Fruit fly (Drosophila melanogaster) whole organism, embryonic: ENCODE results near the gene CG11898.

Experiments used
- CG13123 ChIP-seq: fragments of 200-800 bp; sonication (Bioruptor generic); optimal IDR thresholded peaks from 2 replicates; lab custom pipeline; 2016; ENCODE audit warnings: missing biosample characterization, missing genetic modification characterization
- CG13894 ChIP-seq: fragments of 200-800 bp; sonication (Bioruptor generic); optimal IDR thresholded peaks from 3 replicates; lab custom pipeline; 2018; ENCODE audit warnings: missing biosample characterization, mild to moderate bottlenecking, missing genetic modification characterization, moderate library complexity
- CG15514 ChIP-seq: fragments of 200-800 bp; sonication (Bioruptor generic); optimal IDR thresholded peaks from 3 replicates; lab custom pipeline; 2017; ENCODE audit warnings: missing biosample characterization, missing genetic modification characterization, mild to moderate bottlenecking, moderate library complexity, missing genetic modification reagents
- CG16779 ChIP-seq: fragments of 200-800 bp; sonication (Bioruptor generic); IDR thresholded peaks from 2 replicates; pipeline ENCODE4 v1.3.6; 2022; ENCODE audit warnings: missing biosample characterization, missing genetic modification characterization
- CG17359 ChIP-seq: fragments of 200-800 bp; sonication (Bioruptor generic); optimal IDR thresholded peaks from 3 replicates; lab custom pipeline; 2018; ENCODE audit warnings: missing biosample characterization, mild to moderate bottlenecking, missing genetic modification characterization, moderate library complexity
- CG17612 ChIP-seq: fragments of 200-800 bp; sonication (Bioruptor generic); IDR thresholded peaks from 2 replicates; pipeline ENCODE4 v1.3.6; 2022; ENCODE audit warnings: missing biosample characterization, missing genetic modification characterization
- CG17912 ChIP-seq: fragments of 200-800 bp; sonication (Bioruptor generic); optimal IDR thresholded peaks from 2 replicates; lab custom pipeline; 2018; ENCODE audit warnings: missing biosample characterization, mild to moderate bottlenecking, missing genetic modification characterization
- CG18262 ChIP-seq: fragments of 200-800 bp; optimal IDR thresholded peaks from 3 replicates; lab custom pipeline; 2019; ENCODE audit warnings: missing biosample characterization, mild to moderate bottlenecking, missing genetic modification characterization, moderate library complexity
- CG18619 ChIP-seq: fragments of 200-800 bp; sonication (Bioruptor generic); optimal IDR thresholded peaks from 3 replicates; lab custom pipeline; 2017; ENCODE audit warnings: missing biosample characterization, mild to moderate bottlenecking, missing genetic modification characterization
- CG3847 ChIP-seq: fragments of 200-800 bp; sonication (Bioruptor generic); IDR thresholded peaks from 2 replicates; pipeline ENCODE4 v1.3.6; 2022; ENCODE audit warnings: missing biosample characterization, missing genetic modification characterization
- CG43689 ChIP-seq: fragments of 200-800 bp; sonication (Bioruptor generic); IDR thresholded peaks from 2 replicates; pipeline ENCODE4 v1.3.6; 2022; ENCODE audit warnings: missing biosample characterization, missing genetic modification characterization
- CG4730 ChIP-seq: fragments of 200-800 bp; sonication (Bioruptor generic); IDR thresholded peaks from 2 replicates; pipeline ENCODE4 v1.3.6; 2022; ENCODE audit warnings: missing biosample characterization, missing genetic modification characterization
- CG4820 ChIP-seq: fragments of 200-800 bp; sonication (Bioruptor generic); optimal IDR thresholded peaks from 3 replicates; lab custom pipeline; 2016; ENCODE audit warnings: missing biosample characterization, missing genetic modification characterization
- CG6765 ChIP-seq: fragments of 200-800 bp; sonication (Bioruptor generic); optimal IDR thresholded peaks from 3 replicates; lab custom pipeline; 2017; ENCODE audit warnings: missing biosample characterization, mild to moderate bottlenecking, missing genetic modification characterization
- CG7271 ChIP-seq: fragments of 200-800 bp; sonication (Bioruptor generic); optimal IDR thresholded peaks from 2 replicates; lab custom pipeline; 2018; ENCODE audit warnings: missing biosample characterization, mild to moderate bottlenecking, missing genetic modification characterization, moderate library complexity
- CG8290 ChIP-seq, 3 experiments: fragments of 200-800 bp; sonication (Bioruptor generic); optimal IDR thresholded peaks; 2 replicates each; lab custom pipeline; 2016 to 2019; ENCODE audit warnings: missing biosample characterization in 3 of 3, missing genetic modification characterization in 3 of 3, mild to moderate bottlenecking in 2 of 3, moderate library complexity in 1 of 3
- CG8388 ChIP-seq: fragments of 200-800 bp; sonication (Bioruptor generic); optimal IDR thresholded peaks from 2 replicates; lab custom pipeline; 2019; ENCODE audit warnings: missing biosample characterization, mild to moderate bottlenecking, missing genetic modification characterization, moderate library complexity
- CTCF ChIP-seq: fragments of 200-800 bp; sonication (Bioruptor generic); optimal IDR thresholded peaks from 2 replicates; lab custom pipeline; 2017; ENCODE audit warnings: missing biosample characterization, mild to moderate bottlenecking, missing genetic modification characterization, moderate library complexity
- Chrac-16 ChIP-seq: fragments of 200-800 bp; sonication (Bioruptor generic); optimal IDR thresholded peaks from 3 replicates; lab custom pipeline; 2016; ENCODE audit warnings: missing biosample characterization, missing genetic modification characterization
- Deaf1 ChIP-seq: fragments of 200-800 bp; optimal IDR thresholded peaks from 3 replicates; lab custom pipeline; 2019; ENCODE audit warnings: missing biosample characterization, mild to moderate bottlenecking, missing genetic modification characterization, moderate library complexity
- Doc2 ChIP-seq: fragments of 200-800 bp; sonication (Bioruptor generic); IDR thresholded peaks from 2 replicates; pipeline ENCODE4 v1.3.6; 2022; ENCODE audit warnings: missing biosample characterization, missing genetic modification characterization
- Fer1 ChIP-seq: fragments of 200-800 bp; sonication (Bioruptor generic); optimal IDR thresholded peaks from 2 replicates; lab custom pipeline; 2017; ENCODE audit warnings: missing biosample characterization, mild to moderate bottlenecking, missing genetic modification characterization
- Fer2 ChIP-seq: fragments of 200-800 bp; sonication (Bioruptor generic); optimal IDR thresholded peaks from 2 replicates; lab custom pipeline; 2018; ENCODE audit warnings: missing biosample characterization, mild to moderate bottlenecking, missing genetic modification characterization, moderate library complexity
- Hmr ChIP-seq: fragments of 200-800 bp; sonication (Bioruptor generic); optimal IDR thresholded peaks from 3 replicates; lab custom pipeline; 2017; ENCODE audit warnings: mild to moderate bottlenecking, missing biosample characterization, missing genetic modification reagents, missing genetic modification characterization
- NK7.1 ChIP-seq: fragments of 200-800 bp; sonication (Bioruptor generic); optimal IDR thresholded peaks from 3 replicates; lab custom pipeline; 2016; ENCODE audit warnings: missing biosample characterization, missing genetic modification characterization
- Neu2 ChIP-seq: fragments of 200-800 bp; sonication (Bioruptor generic); optimal IDR thresholded peaks from 3 replicates; lab custom pipeline; 2016; ENCODE audit warnings: missing biosample characterization, missing genetic modification characterization, borderline replicate concordance
- Oaz ChIP-seq: fragments of 200-800 bp; sonication (Bioruptor generic); IDR thresholded peaks from 2 replicates; pipeline ENCODE4 v1.3.6; 2022; ENCODE audit warnings: missing biosample characterization, missing genetic modification characterization
- Oli ChIP-seq: fragments of 200-800 bp; sonication (Bioruptor generic); optimal IDR thresholded peaks from 2 replicates; lab custom pipeline; 2018; ENCODE audit warnings: missing biosample characterization, mild to moderate bottlenecking, missing genetic modification characterization, moderate library complexity
- TFAM ChIP-seq: fragments of 200-800 bp; sonication (Bioruptor generic); optimal IDR thresholded peaks from 2 replicates; lab custom pipeline; 2017; ENCODE audit warnings: missing biosample characterization, missing genetic modification characterization, inconsistent platforms
- YL-1 ChIP-seq: fragments of 200-800 bp; sonication (Bioruptor generic); optimal IDR thresholded peaks from 3 replicates; lab custom pipeline; 2017; ENCODE audit warnings: missing biosample characterization, mild to moderate bottlenecking, missing genetic modification characterization
- abd-A ChIP-seq: fragments of 200-800 bp; sonication (Bioruptor generic); optimal IDR thresholded peaks from 3 replicates; lab custom pipeline; 2019; ENCODE audit warnings: missing biosample characterization, mild to moderate bottlenecking, missing genetic modification characterization, moderate library complexity
- ato ChIP-seq: fragments of 200-800 bp; sonication (Bioruptor generic); IDR thresholded peaks from 2 replicates; pipeline ENCODE4 v1.3.6; 2022; ENCODE audit warnings: missing biosample characterization, missing genetic modification characterization; ENCODE audit not compliant: partially characterized antibody
- az2 ChIP-seq: fragments of 200-800 bp; sonication (Bioruptor generic); optimal IDR thresholded peaks from 3 replicates; lab custom pipeline; 2016; ENCODE audit warnings: missing biosample characterization, missing genetic modification characterization
- btn ChIP-seq: fragments of 200-800 bp; sonication (Bioruptor generic); optimal IDR thresholded peaks from 2 replicates; lab custom pipeline; 2016; ENCODE audit warnings: missing biosample characterization, missing genetic modification characterization
- cas ChIP-seq: fragments of 200-800 bp; sonication (Bioruptor generic); IDR thresholded peaks from 2 replicates; pipeline ENCODE4 v1.3.6; 2022; ENCODE audit warnings: missing biosample characterization, missing genetic modification characterization
- chinmo ChIP-seq: fragments of 200-800 bp; sonication (Bioruptor generic); IDR thresholded peaks from 4 replicates; pipeline ENCODE4 v1.3.6; 2022; ENCODE audit warnings: missing biosample characterization, missing genetic modification characterization; ENCODE audit not compliant: partially characterized antibody
- crol ChIP-seq: fragments of 200-800 bp; sonication (Bioruptor generic); IDR thresholded peaks from 2 replicates; pipeline ENCODE4 v1.3.6; 2022; ENCODE audit warnings: missing biosample characterization, missing genetic modification characterization
- crp ChIP-seq, 2 experiments: fragments of 200-800 bp; sonication (Bioruptor generic); optimal IDR thresholded peaks; 2 replicates in 1 of 2; 3 replicates in 1 of 2; lab custom pipeline; 2017; ENCODE audit warnings: missing biosample characterization in 2 of 2, missing genetic modification characterization in 2 of 2, mild to moderate bottlenecking in 1 of 2, moderate library complexity in 1 of 2
- gcm ChIP-seq: fragments of 200-800 bp; sonication (Bioruptor generic); optimal IDR thresholded peaks from 2 replicates; lab custom pipeline; 2019; ENCODE audit warnings: missing biosample characterization, mild to moderate bottlenecking, missing genetic modification characterization, moderate library complexity
- gcm2 ChIP-seq: fragments of 200-800 bp; sonication (Bioruptor generic); optimal IDR thresholded peaks from 2 replicates; lab custom pipeline; 2016; ENCODE audit warnings: missing biosample characterization, missing genetic modification characterization
- gsb ChIP-seq: fragments of 200-800 bp; sonication (Bioruptor generic); IDR thresholded peaks from 2 replicates; pipeline ENCODE4 v1.3.6; 2022; ENCODE audit warnings: missing biosample characterization, missing genetic modification characterization
- kah ChIP-seq: fragments of 200-800 bp; sonication (Bioruptor generic); optimal IDR thresholded peaks from 2 replicates; lab custom pipeline; 2018; ENCODE audit warnings: missing biosample characterization, mild to moderate bottlenecking, missing genetic modification characterization
- kni ChIP-seq: fragments of 200-800 bp; sonication (Bioruptor generic); optimal IDR thresholded peaks from 3 replicates; lab custom pipeline; 2017; ENCODE audit warnings: mild to moderate bottlenecking, missing biosample characterization, missing genetic modification reagents, missing genetic modification characterization
- lilli ChIP-seq: fragments of 200-800 bp; sonication (Bioruptor generic); optimal IDR thresholded peaks from 3 replicates; lab custom pipeline; 2016; ENCODE audit warnings: missing biosample characterization, missing genetic modification characterization
- onecut ChIP-seq: fragments of 200-800 bp; sonication (Bioruptor generic); IDR thresholded peaks from 2 replicates; pipeline ENCODE4 v1.3.6; 2022; ENCODE audit warnings: missing biosample characterization, missing genetic modification characterization
- org-1 ChIP-seq: fragments of 200-800 bp; sonication (Bioruptor generic); optimal IDR thresholded peaks from 2 replicates; lab custom pipeline; 2017; ENCODE audit warnings: missing biosample characterization, missing genetic modification characterization
- row ChIP-seq: fragments of 200-800 bp; sonication (Bioruptor generic); IDR thresholded peaks from 3 replicates; pipeline ENCODE4 v1.3.6; 2022; ENCODE audit warnings: missing biosample characterization, missing genetic modification characterization
- seq ChIP-seq: fragments of 200-800 bp; sonication (Bioruptor generic); IDR thresholded peaks from 2 replicates; pipeline ENCODE4 v1.3.6; 2022; ENCODE audit warnings: missing biosample characterization, missing genetic modification characterization
- stc ChIP-seq: fragments of 200-800 bp; sonication (Bioruptor generic); IDR thresholded peaks from 2 replicates; pipeline ENCODE4 v1.3.6; 2022; ENCODE audit warnings: missing biosample characterization, missing genetic modification characterization
- tio ChIP-seq: fragments of 200-800 bp; sonication (Bioruptor generic); optimal IDR thresholded peaks from 2 replicates; lab custom pipeline; 2017; ENCODE audit warnings: missing biosample characterization, missing genetic modification characterization, inconsistent platforms
- toy ChIP-seq: fragments of 200-800 bp; sonication (Bioruptor generic); IDR thresholded peaks from 2 replicates; pipeline ENCODE4 v1.3.6; 2022; ENCODE audit warnings: missing biosample characterization, missing genetic modification characterization
- wor ChIP-seq: fragments of 200-800 bp; sonication (Bioruptor generic); IDR thresholded peaks from 2 replicates; pipeline ENCODE4 v1.3.6; 2022; ENCODE audit warnings: missing biosample characterization, missing genetic modification characterization

CG11898 gene

DNA sequence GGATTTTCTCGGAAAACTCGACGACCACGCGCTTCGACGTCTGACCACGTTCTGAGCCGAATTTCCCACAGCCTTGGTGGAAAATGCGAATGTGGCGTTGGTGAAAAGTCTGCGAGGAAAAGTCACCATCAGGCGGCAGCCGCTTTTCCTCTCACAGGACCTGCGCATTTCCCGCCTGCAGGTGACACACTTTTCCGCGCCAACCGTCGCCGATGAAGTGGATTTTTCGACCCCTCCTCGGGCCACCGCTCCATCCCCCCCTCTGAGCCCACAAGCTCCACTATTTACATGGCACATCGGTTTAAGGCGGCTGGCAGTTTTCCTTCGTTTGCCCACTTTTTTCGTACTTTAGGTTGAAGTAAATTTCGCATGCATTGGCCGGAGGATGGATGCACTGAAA, 29.5 kb downstream of the CG11898 start, which contains the start of gene jus (continued):
- TF ChIP-seq onecut, result no peak
- TF ChIP-seq CG6765 (GFP tag; lab: Kevin White, UChicago), result no peak
- TF ChIP-seq CG13894 (tag; lab: Kevin White, UChicago), result no peak
- no peak for TF ChIP-seq CTCF (GFP tag; lab: Kevin White, UChicago)
- TF ChIP-seq Oli (tag; lab: Kevin White, UChicago), result no peak
- TF ChIP-seq CG8388 (GFP tag; lab: Kevin White, UChicago), result no peak
- no peak for TF ChIP-seq wor (GFP tag; lab: Robert Waterston, UW)
- no peak for TF ChIP-seq ato (GFP tag; lab: Robert Waterston, UW)
- no peak for TF ChIP-seq toy (GFP tag; lab: Robert Waterston, UW)
- peak; percentile 89 for TF ChIP-seq crol
- TF ChIP-seq Chrac-16 (GFP tag; lab: Kevin White, UChicago), result no peak
- TF ChIP-seq NK7.1, result no peak
- peak; percentile 15 for TF ChIP-seq CG15514
- TF ChIP-seq gcm (GFP tag; lab: Kevin White, UChicago), result no peak
- TF ChIP-seq CG18262 (tag; lab: Kevin White, UChicago), result no peak
- TF ChIP-seq CG18619, result peak; percentile 9
- no peak for TF ChIP-seq CG13123 (GFP tag; lab: Kevin White, UChicago)
- no peak for TF ChIP-seq gcm2 (GFP tag; lab: Kevin White, UChicago)
- no peak for TF ChIP-seq crp (GFP tag; optimal IDR thresholded peaks at IDR 0.05; lab: Kevin White, UChicago)
- TF ChIP-seq CG7271, result no peak
- TF ChIP-seq YL-1 (GFP tag; lab: Kevin White, UChicago), result no peak
- no peak for TF ChIP-seq cas (GFP tag; lab: Robert Waterston, UW)
- TF ChIP-seq CG43689 (GFP tag; lab: Robert Waterston, UW), result no peak
- TF ChIP-seq kah (GFP tag; lab: Kevin White, UChicago), result no peak
- TF ChIP-seq CG3847 (GFP tag; lab: Robert Waterston, UW), result no peak
- TF ChIP-seq CG4820 (GFP tag; lab: Kevin White, UChicago), result no peak
- TF ChIP-seq Deaf1 (tag; lab: Kevin White, UChicago), result peak; percentile 73
- peak; percentile 35 for TF ChIP-seq Hmr (GFP tag; lab: Kevin White, UChicago)
- no peak for TF ChIP-seq tio (GFP tag; lab: Kevin White, UChicago)
- TF ChIP-seq Oaz (GFP tag; lab: Robert Waterston, UW), result no peak
- 0 out of 2 replicates have a peak, but pooled peaks have one; percentile 45 for TF ChIP-seq CG16779 (GFP tag; lab: Robert Waterston, UW)
- no peak for TF ChIP-seq CG17612 (GFP tag; lab: Robert Waterston, UW)
- TF ChIP-seq row, result 0 out of 3 replicates have a peak, but pooled peaks have one; percentile 17
- TF ChIP-seq CG4730 (GFP tag; lab: Robert Waterston, UW), result no peak
- no peak for TF ChIP-seq gsb
- no peak for TF ChIP-seq Doc2 (GFP tag; lab: Robert Waterston, UW)
- no peak for TF ChIP-seq seq (GFP tag; lab: Robert Waterston, UW)
- TF ChIP-seq Fer1, result no peak
- TF ChIP-seq org-1 (GFP tag; lab: Kevin White, UChicago), result no peak
- no peak for TF ChIP-seq Fer2
- 0 out of 4 replicates have a peak, but pooled peaks have one; percentile 44 for TF ChIP-seq chinmo (GFP tag; lab: Robert Waterston, UW)
- TF ChIP-seq TFAM (GFP tag; lab: Kevin White, UChicago), result no peak
- no peak for TF ChIP-seq az2 (GFP tag; lab: Kevin White, UChicago)
- TF ChIP-seq stc (GFP tag; lab: Robert Waterston, UW), result no peak
- TF ChIP-seq kni (GFP tag; lab: Kevin White, UChicago), result no peak
- TF ChIP-seq Neu2 (GFP tag; lab: Kevin White, UChicago), result no peak
- TF ChIP-seq btn, result no peak
- no peak for TF ChIP-seq CG8290 (GFP tag; optimal IDR thresholded peaks at IDR 0.05; lab: Kevin White, UChicago)
- no peak for TF ChIP-seq CG8290 (tag; optimal IDR thresholded peaks at IDR 0.05; lab: Kevin White, UChicago)
- TF ChIP-seq lilli (GFP tag; lab: Kevin White, UChicago), result no peak
- no peak for TF ChIP-seq CG17359 (tag; lab: Kevin White, UChicago)
- peak; percentile 14 for TF ChIP-seq abd-A (tag; lab: Kevin White, UChicago)
- TF ChIP-seq CG17912, result no peak
